Fruit fly (Drosophila melanogaster): ENCODE data around the gene CG6813.

- TF ChIP-seq CG9948 (tag; optimal IDR thresholded peaks at IDR 0.05) (peak; percentile 58), CG15710 (tag; optimal IDR thresholded peaks at IDR 0.05) (peak; percentile 75), CG12605 (GFP tag; IDR thresholded peaks at IDR 0.05) (no peak), CG10348 (GFP tag; IDR thresholded peaks at IDR 0.05) (no peak), Snoo (tag; optimal IDR thresholded peaks at IDR 0.05) (peak; percentile 70), CG32121 (GFP tag; IDR thresholded peaks at IDR 0.05) (peak; percentile 78), CG14655 (GFP tag; optimal IDR thresholded peaks at IDR 0.05) (no peak), D1 (tag; optimal IDR thresholded peaks at IDR 0.05) (no peak), CG34367 (tag; optimal IDR thresholded peaks at IDR 0.05) (peak; percentile 61), CG4496 (GFP tag; IDR thresholded peaks at IDR 0.05) (peak; percentile 79; the same call in 2 of the 3 replicates)
These were observed 3.4 kb downstream of the CG6813 start, which contains the start of gene CG14711 for dm6 chr3R:11623025-11623424.

All from whole organism, pupa.